Worm (Caenorhabditis elegans): Measurements from ENCODE around the gene srj-9.

DNA sequence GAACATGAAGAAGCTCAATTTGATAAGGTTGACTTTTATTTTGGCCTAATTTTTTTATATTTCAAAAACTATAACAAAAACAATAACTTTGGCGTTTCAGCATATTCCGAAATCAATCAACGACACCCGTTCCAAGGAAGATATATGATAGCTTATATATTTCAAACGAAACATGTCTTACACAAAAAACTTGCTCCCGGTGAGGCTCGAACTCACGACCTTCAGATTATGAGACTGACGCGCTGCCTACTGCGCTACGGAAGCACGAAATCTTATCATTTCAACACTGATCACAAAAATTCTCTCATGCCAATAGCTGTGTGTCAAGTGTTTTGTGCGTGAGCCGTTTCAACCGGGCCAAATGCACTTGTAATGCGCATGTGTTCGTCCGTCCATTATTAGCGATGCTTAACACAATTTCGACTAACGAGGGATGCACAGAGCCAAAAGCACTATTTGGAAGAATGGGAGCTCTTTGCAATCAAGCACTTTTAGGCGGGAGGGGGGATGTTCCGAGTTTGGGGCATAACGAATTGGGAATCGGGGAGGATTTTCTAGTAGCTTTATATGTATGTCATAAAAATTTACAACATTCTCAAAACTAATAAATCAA, 23.5 kb downstream of the srj-9 start:
- no peak for TF ChIP-seq hmbx-1 (tag; optimal IDR thresholded peaks at IDR 0.05)
- TF ChIP-seq tra-4 (tag; optimal IDR thresholded peaks at IDR 0.05) = peak; percentile 3
- TF ChIP-seq B0310.2 (tag; optimal IDR thresholded peaks at IDR 0.05) = no peak
- TF ChIP-seq ama-1 (optimal IDR thresholded peaks at IDR 0.05) = no peak
- TF ChIP-seq scrt-1 (GFP tag; IDR thresholded peaks at IDR 0.05) = no peak
- TF ChIP-seq ceh-13 (GFP tag; optimal IDR thresholded peaks at IDR 0.05) = no peak
- no peak for TF ChIP-seq tbx-37 (GFP tag; conservative IDR thresholded peaks at IDR 0.05)
- TF ChIP-seq flt-1 (GFP tag; IDR thresholded peaks at IDR 0.05) = no peak
- TF ChIP-seq ets-7 (tag; optimal IDR thresholded peaks at IDR 0.05) = no peak
- TF ChIP-seq aly-1 (tag; optimal IDR thresholded peaks at IDR 0.05) = no peak
- TF ChIP-seq hnd-1 (tag; optimal IDR thresholded peaks at IDR 0.05) = no peak
- TF ChIP-seq ceh-36 (tag; optimal IDR thresholded peaks at IDR 0.05) = no peak
- TF ChIP-seq sea-1 (GFP tag; conservative IDR thresholded peaks at IDR 0.05) = no peak

All from whole organism, early embryonic.